Fruit fly (Drosophila melanogaster) whole organism, embryonic: Measurements from ENCODE around the gene CG32176.

Source experiments
- ATbp ChIP-seq: fragments of 200-800 bp; sonication (Bioruptor generic); optimal IDR thresholded peaks from 2 replicates; lab custom pipeline; 2017; ENCODE audit warnings: missing biosample characterization, mild to moderate bottlenecking, missing genetic modification characterization, missing genetic modification reagents
- Atf3 ChIP-seq: fragments of 200-800 bp; sonication (Bioruptor generic); optimal IDR thresholded peaks from 3 replicates; lab custom pipeline; 2016; ENCODE audit warnings: missing biosample characterization, missing genetic modification characterization
- Bgb ChIP-seq: fragments of 200-800 bp; sonication (Bioruptor generic); IDR thresholded peaks from 2 replicates; pipeline ENCODE4 v1.3.6; 2022; ENCODE audit warnings: missing biosample characterization, missing genetic modification characterization; ENCODE audit not compliant: partially characterized antibody
- CG10462 ChIP-seq: fragments of 200-800 bp; sonication (Bioruptor generic); optimal IDR thresholded peaks from 2 replicates; lab custom pipeline; 2016; ENCODE audit warnings: missing biosample characterization, missing genetic modification characterization
- CG12071 ChIP-seq: fragments of 200-800 bp; sonication (Bioruptor generic); optimal IDR thresholded peaks from 3 replicates; lab custom pipeline; 2018; ENCODE audit warnings: missing biosample characterization, mild to moderate bottlenecking, missing genetic modification characterization
- CG13287 ChIP-seq: fragments of 200-800 bp; sonication (Bioruptor generic); IDR thresholded peaks from 2 replicates; pipeline ENCODE4 v1.3.6; 2022; ENCODE audit warnings: missing biosample characterization, missing genetic modification characterization; ENCODE audit not compliant: partially characterized antibody
- CG13424 ChIP-seq: fragments of 200-800 bp; sonication (Bioruptor generic); optimal IDR thresholded peaks from 2 replicates; lab custom pipeline; 2019; ENCODE audit warnings: missing biosample characterization, mild to moderate bottlenecking, missing genetic modification characterization, moderate library complexity
- CG14667 ChIP-seq: fragments of 200-800 bp; sonication (Bioruptor generic); IDR thresholded peaks from 2 replicates; pipeline ENCODE4 v1.3.6; 2022; ENCODE audit warnings: missing biosample characterization, missing genetic modification characterization
- CG15514 ChIP-seq: fragments of 200-800 bp; sonication (Bioruptor generic); optimal IDR thresholded peaks from 3 replicates; lab custom pipeline; 2017; ENCODE audit warnings: missing biosample characterization, missing genetic modification characterization, mild to moderate bottlenecking, moderate library complexity, missing genetic modification reagents
- CG1602 ChIP-seq: fragments of 200-800 bp; sonication (Bioruptor generic); optimal IDR thresholded peaks from 3 replicates; lab custom pipeline; 2016; ENCODE audit warnings: missing biosample characterization, missing genetic modification characterization
- CG1647 ChIP-seq: fragments of 200-800 bp; sonication (Bioruptor generic); optimal IDR thresholded peaks from 3 replicates; lab custom pipeline; 2016; ENCODE audit warnings: missing biosample characterization, missing genetic modification characterization
- CG16863 ChIP-seq: fragments of 200-800 bp; sonication (Bioruptor generic); optimal IDR thresholded peaks from 3 replicates; lab custom pipeline; 2016; ENCODE audit warnings: missing biosample characterization, missing genetic modification characterization
- CG18011 ChIP-seq: fragments of 200-800 bp; sonication (Bioruptor generic); optimal IDR thresholded peaks from 2 replicates; lab custom pipeline; 2017; ENCODE audit warnings: missing biosample characterization, missing genetic modification characterization, mild to moderate bottlenecking, moderate library complexity, missing genotype
- CG32532 ChIP-seq: fragments of 200-800 bp; sonication (Bioruptor generic); IDR thresholded peaks from 2 replicates; pipeline ENCODE4 v1.3.6; 2022; ENCODE audit warnings: missing biosample characterization, missing genetic modification characterization
- CG33557 ChIP-seq: fragments of 200-800 bp; sonication (Bioruptor generic); optimal IDR thresholded peaks from 2 replicates; lab custom pipeline; 2019; ENCODE audit warnings: missing biosample characterization, mild to moderate bottlenecking, missing genetic modification characterization, moderate library complexity
- CG4854 ChIP-seq: fragments of 200-800 bp; sonication (Bioruptor generic); optimal IDR thresholded peaks from 2 replicates; lab custom pipeline; 2016; ENCODE audit warnings: missing biosample characterization, missing genetic modification characterization, inconsistent platforms
- CG7372 ChIP-seq: fragments of 200-800 bp; sonication (Bioruptor generic); IDR thresholded peaks from 2 replicates; pipeline ENCODE4 v1.3.6; 2022; ENCODE audit warnings: missing biosample characterization, missing genetic modification characterization
- CG8359 ChIP-seq: fragments of 200-800 bp; sonication (Bioruptor generic); optimal IDR thresholded peaks from 2 replicates; lab custom pipeline; 2017; ENCODE audit warnings: missing biosample characterization, mild to moderate bottlenecking, missing genetic modification characterization, borderline replicate concordance
- ERR ChIP-seq: fragments of 200-800 bp; sonication (Bioruptor generic); optimal IDR thresholded peaks from 2 replicates; lab custom pipeline; 2016; ENCODE audit warnings: missing biosample characterization, missing genetic modification characterization
- H15 ChIP-seq: fragments of 200-800 bp; sonication (Bioruptor generic); IDR thresholded peaks from 3 replicates; pipeline ENCODE4 v1.3.6; 2022; ENCODE audit warnings: missing biosample characterization, missing genetic modification characterization
- HHEX ChIP-seq: fragments of 200-800 bp; sonication (Bioruptor generic); optimal IDR thresholded peaks from 3 replicates; lab custom pipeline; 2017; ENCODE audit warnings: missing biosample characterization, mild to moderate bottlenecking, missing genetic modification characterization, missing genetic modification reagents
- HLH4C ChIP-seq: fragments of 200-800 bp; sonication (Bioruptor generic); IDR thresholded peaks from 3 replicates; pipeline ENCODE4 v1.3.6; 2022; ENCODE audit warnings: missing biosample characterization, missing genetic modification characterization; ENCODE audit not compliant: partially characterized antibody
- Hr3 ChIP-seq: fragments of 200-800 bp; sonication (Bioruptor generic); optimal IDR thresholded peaks from 3 replicates; lab custom pipeline; 2016; ENCODE audit warnings: missing biosample characterization, missing genetic modification characterization
- Hr78 ChIP-seq, 2 experiments: fragments of 200-800 bp in 1 of 2; fragments of >200 bp in 1 of 2; sonication (Bioruptor generic) in 1 of 2; optimal IDR thresholded peaks; 2 replicates each; lab custom pipeline; 2017 to 2019; ENCODE audit warnings: missing biosample characterization in 2 of 2, missing genetic modification characterization in 2 of 2, mild to moderate bottlenecking in 1 of 2, moderate library complexity in 1 of 2
- Jarid2 ChIP-seq: fragments of 200-800 bp; sonication (Bioruptor generic); optimal IDR thresholded peaks from 3 replicates; lab custom pipeline; 2017; ENCODE audit warnings: mild to moderate bottlenecking, missing biosample characterization, missing genetic modification reagents, missing genetic modification characterization
- Med ChIP-seq: fragments of 200-800 bp; sonication (Bioruptor generic); peaks from one replicate; lab custom pipeline; 2016; ENCODE audit warnings: missing biosample characterization, missing genetic modification characterization, mild to moderate bottlenecking, inconsistent platforms, moderate library complexity
- Pdp1 ChIP-seq, 2 experiments: fragments of 200-800 bp; sonication (Bioruptor generic); optimal IDR thresholded peaks; 3 replicates each; lab custom pipeline; 2016; ENCODE audit warnings: missing biosample characterization in 2 of 2, missing genetic modification characterization in 2 of 2, mild to moderate bottlenecking in 1 of 2, moderate library complexity in 1 of 2
- Side ChIP-seq: fragments of 200-800 bp; sonication (Bioruptor generic); optimal IDR thresholded peaks from 2 replicates; lab custom pipeline; 2016; ENCODE audit warnings: missing biosample characterization, missing genetic modification characterization
- TFAM ChIP-seq: fragments of 200-800 bp; sonication (Bioruptor generic); optimal IDR thresholded peaks from 2 replicates; lab custom pipeline; 2017; ENCODE audit warnings: missing biosample characterization, missing genetic modification characterization, inconsistent platforms
- Tbp ChIP-seq: fragments of >200 bp; optimal IDR thresholded peaks from 2 replicates; lab custom pipeline; 2018; ENCODE audit warnings: missing biosample characterization, missing genetic modification characterization
- Usf ChIP-seq: fragments of 200-800 bp; sonication (Bioruptor generic); optimal IDR thresholded peaks from 2 replicates; lab custom pipeline; 2017; ENCODE audit warnings: missing genotype, missing biosample characterization, missing genetic modification characterization
- al ChIP-seq: fragments of 200-800 bp; sonication (Bioruptor generic); IDR thresholded peaks from 2 replicates; pipeline ENCODE4 v1.3.6; 2022; ENCODE audit warnings: missing biosample characterization, missing genetic modification characterization
- bab2 ChIP-seq: fragments of 200-800 bp; sonication (Bioruptor generic); optimal IDR thresholded peaks from 2 replicates; lab custom pipeline; 2016; ENCODE audit warnings: missing biosample characterization, missing genetic modification characterization
- cad ChIP-seq: fragments of >200 bp; optimal IDR thresholded peaks from 2 replicates; lab custom pipeline; 2017; ENCODE audit warnings: missing biosample characterization, missing genetic modification characterization
- dati ChIP-seq: fragments of 200-800 bp; sonication (Bioruptor generic); IDR thresholded peaks from 2 replicates; pipeline ENCODE4 v1.3.6; 2022; ENCODE audit warnings: missing biosample characterization, missing genetic modification characterization
- dimm ChIP-seq: fragments of 200-800 bp; sonication (Bioruptor generic); IDR thresholded peaks from 2 replicates; pipeline ENCODE4 v1.3.6; 2022; ENCODE audit warnings: missing biosample characterization, missing genetic modification characterization
- en ChIP-seq: fragments of 200-800 bp; sonication (Bioruptor generic); optimal IDR thresholded peaks from 2 replicates; lab custom pipeline; 2016; ENCODE audit warnings: missing biosample characterization, missing genetic modification characterization
- fd64A ChIP-seq: fragments of 200-800 bp; sonication (Bioruptor generic); optimal IDR thresholded peaks from 3 replicates; lab custom pipeline; 2018; ENCODE audit warnings: missing biosample characterization, mild to moderate bottlenecking, missing genetic modification characterization
- gt ChIP-seq: fragments of 200-800 bp; sonication (Bioruptor generic); IDR thresholded peaks from 2 replicates; pipeline ENCODE4 v1.3.6; 2022; ENCODE audit warnings: missing biosample characterization, missing genetic modification characterization
- hbn ChIP-seq: fragments of 200-800 bp; sonication (Bioruptor generic); IDR thresholded peaks from 2 replicates; pipeline ENCODE4 v1.3.6; 2022; ENCODE audit warnings: missing biosample characterization, missing genetic modification characterization; ENCODE audit not compliant: partially characterized antibody
- her ChIP-seq: fragments of 200-800 bp; sonication (Bioruptor generic); optimal IDR thresholded peaks from 2 replicates; lab custom pipeline; 2016; ENCODE audit warnings: missing biosample characterization, missing genetic modification characterization
- hkb ChIP-seq, 2 experiments: fragments of 200-800 bp in 1 of 2; fragments of >200 bp in 1 of 2; sonication (Bioruptor generic) in 1 of 2; IDR thresholded peaks in 1 of 2; optimal IDR thresholded peaks in 1 of 2; 2 replicates each; pipeline versions ENCODE4 v1.3.6 to Lab custom; 2017 to 2022; ENCODE audit warnings: missing biosample characterization in 1 of 2, missing genetic modification characterization in 1 of 2
- hth ChIP-seq: fragments of >200 bp; optimal IDR thresholded peaks from 2 replicates; lab custom pipeline; 2017; ENCODE audit warnings: inconsistent platforms
- otp ChIP-seq: fragments of 200-800 bp; sonication (Bioruptor generic); IDR thresholded peaks from 3 replicates; pipeline ENCODE4, ENCODE4 v1.3.6; 2022; ENCODE audit warnings: missing biosample characterization, missing genetic modification characterization
- pho ChIP-seq: fragments of 200-800 bp; sonication (Bioruptor generic); optimal IDR thresholded peaks from 2 replicates; lab custom pipeline; 2016; ENCODE audit warnings: missing biosample characterization, missing genetic modification characterization
- pum ChIP-seq: fragments of 200-800 bp; sonication (Bioruptor generic); optimal IDR thresholded peaks from 2 replicates; lab custom pipeline; 2016; ENCODE audit warnings: missing biosample characterization, missing genetic modification characterization
- rib ChIP-seq: fragments of 200-800 bp; sonication (Bioruptor generic); IDR thresholded peaks from 2 replicates; pipeline ENCODE4 v1.3.6; 2022; ENCODE audit warnings: missing biosample characterization, missing genetic modification characterization
- so ChIP-seq: fragments of 200-800 bp; sonication (Bioruptor generic); IDR thresholded peaks from 3 replicates; pipeline ENCODE4 v1.3.6; 2022; ENCODE audit warnings: missing biosample characterization, missing genetic modification characterization
- ssp ChIP-seq: fragments of 200-800 bp; sonication (Bioruptor generic); IDR thresholded peaks from 2 replicates; pipeline ENCODE4 v1.3.6; 2022; ENCODE audit warnings: missing biosample characterization, missing genetic modification characterization
- z ChIP-seq: fragments of 200-800 bp; sonication (Bioruptor generic); IDR thresholded peaks from 3 replicates; pipeline ENCODE4 v1.3.6; 2022; ENCODE audit warnings: missing biosample characterization, missing genetic modification characterization

Gene CG32176

dm6 chr3L:17485280-17485792 lies 51.7 kb downstream of the CG32176 start (continued):
- TF ChIP-seq CG15514 (GFP tag; lab: Kevin White, UChicago) (no peak), H15 (GFP tag; lab: Robert Waterston, UW) (no peak), pho (GFP tag; lab: Kevin White, UChicago) (no peak), CG32532 (GFP tag; lab: Robert Waterston, UW) (no peak), pum (GFP tag; lab: Kevin White, UChicago) (peak; percentile 42), Atf3 (no peak), HHEX (GFP tag; lab: Kevin White, UChicago) (peak; percentile 71), CG16863 (GFP tag; lab: Kevin White, UChicago) (peak; percentile 57), Side (GFP tag; lab: Kevin White, UChicago) (peak; percentile 72), Pdp1 (GFP tag; optimal IDR thresholded peaks at IDR 0.05; lab: Kevin White, UChicago) (peak in 1 of 2 experiments; percentile 38), TFAM (GFP tag; lab: Kevin White, UChicago) (peak; percentile 76), dimm (no peak), otp (GFP tag; lab: Robert Waterston, UW) (peak; percentile 76; the same call in 2 of the 3 replicates), en (peak; percentile 48), CG12071 (GFP tag; lab: Kevin White, UChicago) (peak; percentile 89), dati (GFP tag; lab: Robert Waterston, UW) (no peak), Tbp (GFP tag; lab: Kevin White, UChicago) (no peak), CG1647 (GFP tag; lab: Kevin White, UChicago) (peak; percentile 11), her (peak; percentile 61), z (GFP tag; lab: Robert Waterston, UW) (peak; percentile 70), Hr78 (GFP tag; optimal IDR thresholded peaks at IDR 0.05; lab: Kevin White, UChicago) (peak in 1 of 2 experiments; percentile 85), CG8359 (GFP tag; lab: Kevin White, UChicago) (peak; percentile 85), bab2 (GFP tag; lab: Kevin White, UChicago) (peak; percentile 66), ssp (GFP tag; lab: Robert Waterston, UW) (no peak; the same call in 1 of the 2 replicates), hbn (GFP tag; lab: Robert Waterston, UW) (no peak), CG10462 (GFP tag; lab: Kevin White, UChicago) (peak; percentile 67), ERR (GFP tag; lab: Kevin White, UChicago) (peak; percentile 1), Jarid2 (GFP tag; lab: Kevin White, UChicago) (peak; percentile 56), CG7372 (GFP tag; lab: Robert Waterston, UW) (no peak), CG4854 (GFP tag; lab: Kevin White, UChicago) (peak; percentile 67), cad (GFP tag; lab: Kevin White, UChicago) (no peak), CG1602 (peak; percentile 43), gt (GFP tag; lab: Robert Waterston, UW) (no peak), CG14667 (GFP tag; lab: Robert Waterston, UW) (peak; percentile 31; the same call in 1 of the 2 replicates), hth (lab: Kevin White, UChicago) (no peak), Usf (GFP tag; lab: Kevin White, UChicago) (peak; percentile 18), hkb (optimal IDR thresholded peaks at IDR 0.05; lab: Kevin White, UChicago) (no peak), hkb (GFP tag; IDR thresholded peaks at IDR 0.05; lab: Robert Waterston, UW) (peak; percentile 66), CG13424 (tag; lab: Kevin White, UChicago) (peak; percentile 73), ATbp (GFP tag; lab: Kevin White, UChicago) (peak; percentile 99), Hr3 (no peak), so (GFP tag; lab: Robert Waterston, UW) (no peak; the same call in 2 of the 3 replicates), rib (GFP tag; lab: Robert Waterston, UW) (no peak), fd64A (GFP tag; lab: Kevin White, UChicago) (peak; percentile 98), CG18011 (GFP tag; lab: Kevin White, UChicago) (no peak), CG13287 (GFP tag; lab: Robert Waterston, UW) (no peak), CG33557 (GFP tag; lab: Kevin White, UChicago) (peak; percentile 98), Bgb (GFP tag; lab: Robert Waterston, UW) (no peak), HLH4C (no peak), al (GFP tag; lab: Robert Waterston, UW) (no peak), Med (GFP tag; lab: Kevin White, UChicago) (peak; percentile 93)
